Fruit fly (Drosophila melanogaster) whole organism, embryonic: ENCODE data around the gene Dpm3.

Experiments used
- Antp ChIP-seq: fragments of 200-800 bp; sonication (Bioruptor generic); optimal IDR thresholded peaks from 3 replicates; lab custom pipeline; 2016; ENCODE audit warnings: missing biosample characterization, missing genetic modification characterization
- Atf6 ChIP-seq: fragments of 200-800 bp; sonication (Bioruptor generic); IDR thresholded peaks from 2 replicates; pipeline ENCODE4 v1.3.6; 2022; ENCODE audit warnings: missing biosample characterization, missing genetic modification characterization
- Bdp1 ChIP-seq: fragments of 200-800 bp; sonication (Bioruptor generic); optimal IDR thresholded peaks from 3 replicates; lab custom pipeline; 2016; ENCODE audit warnings: missing biosample characterization, missing genetic modification characterization
- CG16779 ChIP-seq: fragments of 200-800 bp; sonication (Bioruptor generic); IDR thresholded peaks from 2 replicates; pipeline ENCODE4 v1.3.6; 2022; ENCODE audit warnings: missing biosample characterization, missing genetic modification characterization
- CG17568 ChIP-seq: fragments of 200-800 bp; sonication (Bioruptor generic); optimal IDR thresholded peaks from 2 replicates; lab custom pipeline; 2018; ENCODE audit warnings: missing biosample characterization, mild to moderate bottlenecking, missing genetic modification characterization, moderate library complexity
- CG17802 ChIP-seq: fragments of 200-800 bp; sonication (Bioruptor generic); optimal IDR thresholded peaks from 2 replicates; lab custom pipeline; 2018; ENCODE audit warnings: missing biosample characterization, mild to moderate bottlenecking, missing genetic modification characterization, moderate library complexity
- CG2678 ChIP-seq: fragments of 200-800 bp; sonication (Bioruptor generic); optimal IDR thresholded peaks from 3 replicates; lab custom pipeline; 2019; ENCODE audit warnings: missing biosample characterization, mild to moderate bottlenecking, missing genetic modification characterization, moderate library complexity
- CG3163 ChIP-seq: fragments of 200-800 bp; sonication (Bioruptor generic); optimal IDR thresholded peaks from 3 replicates; lab custom pipeline; 2016; ENCODE audit warnings: missing biosample characterization, missing genetic modification characterization
- CG34422 ChIP-seq: fragments of 200-800 bp; sonication (Bioruptor generic); IDR thresholded peaks from 3 replicates; pipeline ENCODE4 v1.3.6; 2022; ENCODE audit warnings: missing biosample characterization, missing genetic modification characterization
- CG4360 ChIP-seq: fragments of 200-800 bp; sonication (Bioruptor generic); IDR thresholded peaks from 2 replicates; pipeline ENCODE4 v1.3.6; 2022; ENCODE audit warnings: missing biosample characterization, missing genetic modification characterization
- CG5180 ChIP-seq: fragments of 200-800 bp; sonication (Bioruptor generic); optimal IDR thresholded peaks from 3 replicates; lab custom pipeline; 2017; ENCODE audit warnings: missing biosample characterization, missing genetic modification characterization, mild to moderate bottlenecking, moderate library complexity, missing genetic modification reagents
- CG6175 ChIP-seq: fragments of 200-800 bp; sonication (Bioruptor generic); IDR thresholded peaks from 3 replicates; pipeline ENCODE4 v1.3.6; 2022; ENCODE audit warnings: missing biosample characterization, missing genetic modification characterization
- CG6272 ChIP-seq: fragments of 200-800 bp; sonication (Bioruptor generic); IDR thresholded peaks from 2 replicates; pipeline ENCODE4 v1.3.6; 2022; ENCODE audit warnings: missing biosample characterization, missing genetic modification characterization
- CG7928 ChIP-seq: fragments of 200-800 bp; sonication (Bioruptor generic); optimal IDR thresholded peaks from 2 replicates; lab custom pipeline; 2017; ENCODE audit warnings: missing biosample characterization, mild to moderate bottlenecking, missing genetic modification characterization
- CG9797 ChIP-seq: fragments of 200-800 bp; sonication (Bioruptor generic); optimal IDR thresholded peaks from 3 replicates; lab custom pipeline; 2018; ENCODE audit warnings: missing biosample characterization, mild to moderate bottlenecking, missing genetic modification characterization
- CkIIα-i1 ChIP-seq: fragments of 200-800 bp; sonication (Bioruptor generic); IDR thresholded peaks from 2 replicates; pipeline ENCODE4 v1.3.6; 2022; ENCODE audit warnings: missing biosample characterization, missing genetic modification characterization
- D19B ChIP-seq: fragments of 200-800 bp; sonication (Bioruptor generic); optimal IDR thresholded peaks from 2 replicates; lab custom pipeline; 2017; ENCODE audit warnings: missing biosample characterization, mild to moderate bottlenecking, missing genetic modification characterization
- Fer3 ChIP-seq: fragments of 200-800 bp; sonication (Bioruptor generic); optimal IDR thresholded peaks from 2 replicates; lab custom pipeline; 2018; ENCODE audit warnings: missing biosample characterization, mild to moderate bottlenecking, missing genetic modification characterization, moderate library complexity
- Hmr ChIP-seq: fragments of 200-800 bp; sonication (Bioruptor generic); optimal IDR thresholded peaks from 3 replicates; lab custom pipeline; 2017; ENCODE audit warnings: mild to moderate bottlenecking, missing biosample characterization, missing genetic modification reagents, missing genetic modification characterization
- MESR4 ChIP-seq: fragments of 200-800 bp; sonication (Bioruptor generic); optimal IDR thresholded peaks from 2 replicates; lab custom pipeline; 2018; ENCODE audit warnings: missing biosample characterization, mild to moderate bottlenecking, missing genetic modification characterization, moderate library complexity
- Mrtf ChIP-seq: fragments of 200-800 bp; sonication (Bioruptor generic); IDR thresholded peaks from 3 replicates; pipeline ENCODE4 v1.3.6; 2022; ENCODE audit warnings: missing biosample characterization, missing genetic modification characterization
- Nf-YB ChIP-seq: fragments of 200-800 bp; sonication (Bioruptor generic); optimal IDR thresholded peaks from 3 replicates; lab custom pipeline; 2019; ENCODE audit warnings: missing biosample characterization, mild to moderate bottlenecking, missing genetic modification characterization, moderate library complexity
- Oaz ChIP-seq: fragments of 200-800 bp; sonication (Bioruptor generic); IDR thresholded peaks from 2 replicates; pipeline ENCODE4 v1.3.6; 2022; ENCODE audit warnings: missing biosample characterization, missing genetic modification characterization
- Pdp1 ChIP-seq, 2 experiments: fragments of 200-800 bp; sonication (Bioruptor generic); optimal IDR thresholded peaks; 3 replicates each; lab custom pipeline; 2016; ENCODE audit warnings: missing biosample characterization in 2 of 2, missing genetic modification characterization in 2 of 2, mild to moderate bottlenecking in 1 of 2, moderate library complexity in 1 of 2
- Vsx1 ChIP-seq: fragments of 200-800 bp; sonication (Bioruptor generic); optimal IDR thresholded peaks from 2 replicates; lab custom pipeline; 2017; ENCODE audit warnings: missing biosample characterization, mild to moderate bottlenecking, missing genetic modification characterization, missing genetic modification reagents
- ab ChIP-seq: fragments of 200-800 bp; sonication (Bioruptor generic); optimal IDR thresholded peaks from 2 replicates; lab custom pipeline; 2016; ENCODE audit warnings: missing biosample characterization, missing genetic modification characterization
- ash1 ChIP-seq: fragments of 200-800 bp; sonication (Bioruptor generic); optimal IDR thresholded peaks from 2 replicates; lab custom pipeline; 2018; ENCODE audit warnings: missing biosample characterization, mild to moderate bottlenecking, missing genetic modification characterization
- bcd ChIP-seq: fragments of 200-800 bp; sonication (Bioruptor generic); optimal IDR thresholded peaks from 2 replicates; lab custom pipeline; 2017; ENCODE audit warnings: missing biosample characterization, mild to moderate bottlenecking, missing genetic modification characterization
- br ChIP-seq: fragments of >200 bp; optimal IDR thresholded peaks from 2 replicates; lab custom pipeline; 2017
- cwo ChIP-seq: fragments of 200-800 bp; sonication (Bioruptor generic); optimal IDR thresholded peaks from 3 replicates; lab custom pipeline; 2017; ENCODE audit warnings: missing biosample characterization, missing genetic modification characterization, mild to moderate bottlenecking, moderate library complexity, missing genetic modification reagents
- esg ChIP-seq: fragments of 200-800 bp; sonication (Bioruptor generic); conservative IDR thresholded peaks from 2 replicates; pipeline ENCODE4 v1.3.6; 2022; ENCODE audit warnings: missing biosample characterization, missing genetic modification characterization
- eve ChIP-seq, 2 experiments: fragments of >200 bp; optimal IDR thresholded peaks; 2 replicates each; lab custom pipeline; 2017; ENCODE audit warnings: missing biosample characterization in 2 of 2, missing genetic modification characterization in 2 of 2
- fd96Cb ChIP-seq: fragments of 200-800 bp; sonication (Bioruptor generic); optimal IDR thresholded peaks from 2 replicates; lab custom pipeline; 2018; ENCODE audit warnings: missing biosample characterization, mild to moderate bottlenecking, missing genetic modification characterization, moderate library complexity
- fu2 ChIP-seq: fragments of 200-800 bp; sonication (Bioruptor generic); optimal IDR thresholded peaks from 2 replicates; lab custom pipeline; 2016; ENCODE audit warnings: missing biosample characterization, missing genetic modification characterization
- gcm ChIP-seq: fragments of 200-800 bp; sonication (Bioruptor generic); optimal IDR thresholded peaks from 2 replicates; lab custom pipeline; 2019; ENCODE audit warnings: missing biosample characterization, mild to moderate bottlenecking, missing genetic modification characterization, moderate library complexity
- grn ChIP-seq: fragments of 200-800 bp; sonication (Bioruptor generic); optimal IDR thresholded peaks from 3 replicates; lab custom pipeline; 2017; ENCODE audit warnings: missing biosample characterization, missing genetic modification characterization
- lbe ChIP-seq: fragments of 200-800 bp; sonication (Bioruptor generic); optimal IDR thresholded peaks from 2 replicates; lab custom pipeline; 2016; ENCODE audit warnings: missing biosample characterization, mild to moderate bottlenecking, missing genetic modification characterization
- nerfin-1 ChIP-seq: fragments of 200-800 bp; sonication (Bioruptor generic); optimal IDR thresholded peaks from 3 replicates; lab custom pipeline; 2019; ENCODE audit warnings: missing biosample characterization, mild to moderate bottlenecking, missing genetic modification characterization, moderate library complexity
- nerfin-2 ChIP-seq: fragments of 200-800 bp; sonication (Bioruptor generic); IDR thresholded peaks from 2 replicates; pipeline ENCODE4 v1.3.6; 2022; ENCODE audit warnings: missing biosample characterization, missing genetic modification characterization; ENCODE audit not compliant: partially characterized antibody
- nom ChIP-seq: fragments of 200-800 bp; sonication (Bioruptor generic); optimal IDR thresholded peaks from 2 replicates; lab custom pipeline; 2017; ENCODE audit warnings: missing biosample characterization, missing genetic modification characterization, mild to moderate bottlenecking, moderate library complexity, missing genetic modification reagents
- p53 ChIP-seq: fragments of 200-800 bp; sonication (Bioruptor generic); optimal IDR thresholded peaks from 2 replicates; lab custom pipeline; 2016; ENCODE audit warnings: missing biosample characterization, missing genetic modification characterization
- prd ChIP-seq, 3 experiments: fragments of >200 bp in 2 of 3; fragments of 200-800 bp in 1 of 3; sonication (Bioruptor generic) in 1 of 3; optimal IDR thresholded peaks in 2 of 3; IDR thresholded peaks in 1 of 3; 2 replicates in 2 of 3; 3 replicates in 1 of 3; pipeline versions ENCODE4 v1.3.6 to Lab custom; 2017 to 2022; ENCODE audit warnings: missing biosample characterization in 1 of 3, missing genetic modification characterization in 1 of 3
- seq ChIP-seq: fragments of 200-800 bp; sonication (Bioruptor generic); IDR thresholded peaks from 2 replicates; pipeline ENCODE4 v1.3.6; 2022; ENCODE audit warnings: missing biosample characterization, missing genetic modification characterization
- slou ChIP-seq: fragments of 200-800 bp; sonication (Bioruptor generic); optimal IDR thresholded peaks from 3 replicates; lab custom pipeline; 2016; ENCODE audit warnings: missing biosample characterization, missing genetic modification characterization
- sqz ChIP-seq: fragments of 200-800 bp; sonication (Bioruptor generic); optimal IDR thresholded peaks from 3 replicates; lab custom pipeline; 2018; ENCODE audit warnings: missing biosample characterization, mild to moderate bottlenecking, missing genetic modification characterization
- tgo ChIP-seq: fragments of 200-800 bp; sonication (Bioruptor generic); IDR thresholded peaks from 3 replicates; pipeline ENCODE4 v1.3.6; 2022; ENCODE audit warnings: missing biosample characterization, missing genetic modification characterization
- tup ChIP-seq: fragments of 200-800 bp; sonication (Bioruptor generic); optimal IDR thresholded peaks from 2 replicates; lab custom pipeline; 2016; ENCODE audit warnings: missing biosample characterization, mild to moderate bottlenecking, missing genetic modification characterization, moderate library complexity
- usp ChIP-seq: fragments of >200 bp; optimal IDR thresholded peaks from 2 replicates; lab custom pipeline; 2017; ENCODE audit warnings: missing biosample characterization, missing genetic modification characterization

Dpm3 gene

dm6 chr3R:13400902-13401721 lies 1.7 kb downstream of the Dpm3 start (continued):
- TF ChIP-seq nerfin-1 (tag; lab: Kevin White, UChicago) (peak; percentile 84), CG7928 (peak; percentile 42), MESR4 (GFP tag; lab: Kevin White, UChicago) (peak; percentile 6), Nf-YB (GFP tag; lab: Kevin White, UChicago) (peak; percentile 80), cwo (GFP tag; lab: Kevin White, UChicago) (peak; percentile 72), prd (optimal IDR thresholded peaks at IDR 0.05; lab: Kevin White, UChicago) (no peak), prd (GFP tag; IDR thresholded peaks at IDR 0.05; lab: Robert Waterston, UW) (peak; percentile 89), grn (GFP tag; lab: Kevin White, UChicago) (peak; percentile 57), CG5180 (GFP tag; lab: Kevin White, UChicago) (peak; percentile 72), CG34422 (GFP tag; lab: Robert Waterston, UW) (peak; percentile 85), D19B (GFP tag; lab: Kevin White, UChicago) (peak; percentile 71), Mrtf (GFP tag; lab: Robert Waterston, UW) (peak; percentile 67; the same call in 1 of the 3 replicates), Hmr (GFP tag; lab: Kevin White, UChicago) (peak; percentile 87), ash1 (GFP tag; lab: Kevin White, UChicago) (no peak), fd96Cb (tag; lab: Kevin White, UChicago) (peak; percentile 88), nom (GFP tag; lab: Kevin White, UChicago) (peak; percentile 91), CkIIα-i1 (GFP tag; lab: Robert Waterston, UW) (0 out of 2 replicates have a peak, but pooled peaks have one; percentile 21), CG9797 (no peak), Antp (GFP tag; lab: Kevin White, UChicago) (peak; percentile 88), CG6272 (GFP tag; lab: Robert Waterston, UW) (peak; percentile 53), p53 (GFP tag; lab: Kevin White, UChicago) (peak; percentile 79), lbe (GFP tag; lab: Kevin White, UChicago) (peak; percentile 69), seq (GFP tag; lab: Robert Waterston, UW) (peak; percentile 92), Vsx1 (peak; percentile 81), nerfin-2 (no peak), usp (GFP tag; lab: Kevin White, UChicago) (no peak), eve (GFP tag; optimal IDR thresholded peaks at IDR 0.05; lab: Kevin White, UChicago) (peak in 1 of 2 experiments; percentile 97), esg (peak; percentile 86), fu2 (GFP tag; lab: Kevin White, UChicago) (peak; percentile 85), gcm (GFP tag; lab: Kevin White, UChicago) (peak; percentile 90), tup (peak; percentile 54), Fer3 (tag; lab: Kevin White, UChicago) (peak; percentile 66), CG6175 (GFP tag; lab: Robert Waterston, UW) (0 out of 3 replicates have a peak, but pooled peaks have one; percentile 32), CG3163 (GFP tag; lab: Kevin White, UChicago) (peak; percentile 71), CG4360 (GFP tag; lab: Robert Waterston, UW) (0 out of 2 replicates have a peak, but pooled peaks have one; percentile 42), slou (peak; percentile 77), CG2678 (tag; lab: Kevin White, UChicago) (peak; percentile 94), CG17568 (peak; percentile 85), Atf6 (GFP tag; lab: Robert Waterston, UW) (peak; percentile 88), Bdp1 (GFP tag; lab: Kevin White, UChicago) (peak; percentile 79), bcd (GFP tag; lab: Kevin White, UChicago) (peak; percentile 87), Oaz (peak; percentile 60; the same call in 1 of the 2 replicates), CG17802 (peak; percentile 69), sqz (GFP tag; lab: Kevin White, UChicago) (peak; percentile 53), tgo (GFP tag; lab: Robert Waterston, UW) (peak; percentile 88), br (lab: Kevin White, UChicago) (no peak), Pdp1 (GFP tag; optimal IDR thresholded peaks at IDR 0.05; lab: Kevin White, UChicago) (peak; percentile 84 to 88), CG16779 (peak; percentile 63; the same call in 1 of the 2 replicates), ab (peak; percentile 52)
